Fruit fly (Drosophila melanogaster): ENCODE measurements around the gene mRpL12.

mRpL12 gene

dm6 chr3L:8978678-8979413 is 22.3 kb downstream of the mRpL12 start (continued):
- peak; percentile 27 for TF ChIP-seq topi (GFP tag; optimal IDR thresholded peaks at IDR 0.05)
- TF ChIP-seq CG16779 (tag; optimal IDR thresholded peaks at IDR 0.05): no peak
- TF ChIP-seq CG3919 (GFP tag; optimal IDR thresholded peaks at IDR 0.05): no peak
- peak; percentile 6 for TF ChIP-seq CG8632 (GFP tag; optimal IDR thresholded peaks at IDR 0.05)
- peak; percentile 81 for TF ChIP-seq svp (GFP tag)
- TF ChIP-seq CG6163 (GFP tag; IDR thresholded peaks at IDR 0.05): peak; percentile 60; the same call in 2 of the 3 replicates
- no peak for TF ChIP-seq CG7368 (GFP tag; optimal IDR thresholded peaks at IDR 0.05)
- no peak for TF ChIP-seq Sox102F (GFP tag; optimal IDR thresholded peaks at IDR 0.05)
- peak; percentile 18 for TF ChIP-seq CG6792 (GFP tag; optimal IDR thresholded peaks at IDR 0.05)
- TF ChIP-seq dsx (GFP tag; optimal IDR thresholded peaks at IDR 0.05; ENCODE audit: poor library complexity, severe bottlenecking): no peak
- TF ChIP-seq CG31627 (GFP tag; optimal IDR thresholded peaks at IDR 0.05): peak; percentile 62
- TF ChIP-seq acj6 (GFP tag; optimal IDR thresholded peaks at IDR 0.05): peak; percentile 46
- TF ChIP-seq Sox15 (GFP tag; optimal IDR thresholded peaks at IDR 0.05): no peak
- TF ChIP-seq CG8319 (GFP tag; optimal IDR thresholded peaks at IDR 0.05): no peak
- peak; percentile 58 for TF ChIP-seq esn (GFP tag; optimal IDR thresholded peaks at IDR 0.05)
- peak; percentile 22 for TF ChIP-seq achi (GFP tag; optimal IDR thresholded peaks at IDR 0.05)
- no peak for TF ChIP-seq CG4318 (GFP tag; optimal IDR thresholded peaks at IDR 0.05)
- no peak for TF ChIP-seq Ets21C (GFP tag; optimal IDR thresholded peaks at IDR 0.05)

DNA sequence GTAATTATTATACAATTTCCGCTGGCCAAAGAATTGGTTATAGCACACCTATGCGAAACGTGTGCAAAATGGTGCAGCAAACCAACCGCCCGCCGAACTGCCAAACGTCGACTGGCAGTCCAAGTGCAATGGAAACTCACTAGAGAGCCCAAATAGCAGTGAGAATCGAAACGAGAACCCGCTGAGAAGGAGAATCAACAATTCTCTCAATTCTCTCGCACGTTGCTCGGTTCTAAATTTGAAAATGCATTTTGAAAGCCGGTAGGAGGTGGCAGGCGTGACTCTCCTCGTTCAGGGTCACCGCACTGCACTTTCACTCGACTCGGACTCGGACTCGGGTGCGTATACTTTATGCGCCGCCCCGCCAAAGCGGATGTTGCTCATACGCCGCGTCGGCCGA is 23.2 kb downstream of the mRpL12 start, which contains the start of gene CG5644:
Gene CG5644 (minus strand): TSS at position 101 of the 400 bp plus-strand sequence.
- TF ChIP-seq CG8119 (GFP tag; IDR thresholded peaks at IDR 0.05) (no peak), Eip75B (GFP tag; optimal IDR thresholded peaks at IDR 0.05) (no peak), fkh (GFP tag; optimal IDR thresholded peaks at IDR 0.05) (no peak), CG1621 (tag; optimal IDR thresholded peaks at IDR 0.05) (no peak), esn (GFP tag; optimal IDR thresholded peaks at IDR 0.05) (no peak), CG7368 (GFP tag; optimal IDR thresholded peaks at IDR 0.05) (no peak), Hr39 (GFP tag; optimal IDR thresholded peaks at IDR 0.05) (no peak), CG3032 (tag; optimal IDR thresholded peaks at IDR 0.05) (no peak), CG6163 (GFP tag; IDR thresholded peaks at IDR 0.05) (no peak), CG4318 (GFP tag; optimal IDR thresholded peaks at IDR 0.05) (no peak), Sox14 (GFP tag; optimal IDR thresholded peaks at IDR 0.05) (no peak), OdsH (GFP tag; optimal IDR thresholded peaks at IDR 0.05) (no peak), Met (GFP tag; optimal IDR thresholded peaks at IDR 0.05) (no peak), CG6808 (GFP tag; optimal IDR thresholded peaks at IDR 0.05) (no peak), Lpt (GFP tag; optimal IDR thresholded peaks at IDR 0.05) (no peak)

DNA sequence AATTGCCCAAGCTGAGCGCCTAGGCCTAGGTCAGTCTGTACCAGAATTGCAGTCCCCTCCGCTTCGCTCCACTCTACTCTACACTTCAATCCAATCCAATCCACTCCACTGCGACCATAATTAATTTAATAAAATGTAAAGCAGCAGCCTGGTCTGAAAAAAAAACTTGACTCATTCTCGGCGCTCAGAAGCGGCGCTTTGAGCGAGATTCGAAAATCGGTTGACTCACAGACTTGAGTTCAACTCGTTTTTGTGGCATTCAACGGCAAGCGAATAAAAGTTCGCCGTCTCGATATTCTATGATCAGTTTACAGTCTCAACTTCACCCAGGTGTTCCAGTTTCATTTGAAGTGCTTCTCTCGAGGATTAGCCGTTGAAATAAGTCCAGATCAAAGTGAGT is 24.9 kb downstream of the mRpL12 start, which contains the start of gene CG13314:
Gene CG13314 (plus strand): TSS at position 301 of the 400 bp plus-strand sequence.
- TF ChIP-seq CG31627 (GFP tag; optimal IDR thresholded peaks at IDR 0.05) (no peak), vri (GFP tag; optimal IDR thresholded peaks at IDR 0.05) (no peak), Sox102F (GFP tag; optimal IDR thresholded peaks at IDR 0.05) (no peak), CG3032 (tag; optimal IDR thresholded peaks at IDR 0.05) (no peak), eg (GFP tag; IDR thresholded peaks at IDR 0.05) (no peak), Blimp-1 (GFP tag; optimal IDR thresholded peaks at IDR 0.05) (no peak), CG16779 (tag; optimal IDR thresholded peaks at IDR 0.05) (no peak), CG8319 (GFP tag; optimal IDR thresholded peaks at IDR 0.05) (no peak), CG3919 (GFP tag; optimal IDR thresholded peaks at IDR 0.05) (no peak), CG11762 (GFP tag; optimal IDR thresholded peaks at IDR 0.05; ENCODE audit: insufficient read depth) (no peak), Lpt (GFP tag; optimal IDR thresholded peaks at IDR 0.05) (no peak), Ets96B (tag; optimal IDR thresholded peaks at IDR 0.05) (no peak), CG15336 (GFP tag; IDR thresholded peaks at IDR 0.05) (no peak), acj6 (GFP tag; optimal IDR thresholded peaks at IDR 0.05) (no peak), Sox15 (GFP tag; optimal IDR thresholded peaks at IDR 0.05) (no peak), spab (GFP tag; optimal IDR thresholded peaks at IDR 0.05) (no peak), CG34406 (GFP tag; optimal IDR thresholded peaks at IDR 0.05) (no peak)
